Comparison of ENCODE assay signal across 1 fruit fly cellular context in the genomic region with DNA sequence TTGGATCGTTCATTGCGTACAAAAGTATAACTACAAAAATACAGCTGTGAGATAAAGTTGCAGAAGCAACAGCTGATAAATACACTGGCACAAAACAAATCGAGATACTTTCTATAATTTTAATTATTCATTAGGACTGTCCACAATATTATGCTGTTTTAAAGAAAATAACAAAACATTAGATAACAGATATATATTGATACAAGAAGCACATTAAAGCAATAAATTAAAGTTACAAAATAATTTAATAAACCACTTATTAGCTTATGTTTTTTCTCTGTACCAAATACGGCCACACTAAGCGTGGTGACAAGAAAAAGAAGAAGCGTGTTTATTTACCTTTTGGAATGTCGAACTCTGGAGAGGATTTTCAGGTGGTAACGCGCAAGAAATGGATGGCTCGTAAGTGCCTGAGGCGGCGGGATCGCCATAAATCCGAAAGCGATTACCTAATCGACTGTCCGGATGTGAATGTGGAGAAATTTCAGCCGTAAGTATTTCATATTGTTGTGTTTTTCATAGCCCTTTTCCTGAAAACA.
TF ChIP-seq lines count a peak whose summit lies in the region.

A gene (plus strand): TSS at position 316 of the 539 bp plus-strand sequence.
A gene (minus strand): TSS at position 489 of the 539 bp plus-strand sequence.

TF ChIP-seq in whole organism, embryonic, 481 proteins besides CTCF, POLR2A, EP300 and RAD21 (continued from another document and continues in another):
- TF ChIP-seq CG9215 (GFP tag; IDR thresholded peaks at IDR 0.05; lab: Robert Waterston, UW) (peak; percentile 97), gce (GFP tag; IDR thresholded peaks at IDR 0.05; lab: Robert Waterston, UW) (peak; percentile 96), vnd (GFP tag; IDR thresholded peaks at IDR 0.05; lab: Robert Waterston, UW; ENCODE audit: partially characterized antibody) (no peak), ara (GFP tag; IDR thresholded peaks at IDR 0.05; lab: Robert Waterston, UW) (peak; percentile 98), CG3726 (GFP tag; IDR thresholded peaks at IDR 0.05; lab: Robert Waterston, UW) (peak; percentile 98), CG12219 (GFP tag; optimal IDR thresholded peaks at IDR 0.05; lab: Kevin White, UChicago) (peak; percentile 90), Kr (GFP tag; optimal IDR thresholded peaks at IDR 0.05; lab: Kevin White, UChicago) (peak; percentile 41), CG9609 (GFP tag; optimal IDR thresholded peaks at IDR 0.05; lab: Kevin White, UChicago) (peak; percentile 92), CG30403 (GFP tag; optimal IDR thresholded peaks at IDR 0.05; lab: Kevin White, UChicago) (peak; percentile 99), sima (GFP tag; optimal IDR thresholded peaks at IDR 0.05; lab: Kevin White, UChicago) (peak; percentile 82), dmrt11E (tag; optimal IDR thresholded peaks at IDR 0.05; lab: Kevin White, UChicago) (peak; percentile 99), Hr51 (GFP tag; optimal IDR thresholded peaks at IDR 0.05; lab: Kevin White, UChicago) (peak; percentile 94 to 98), ato (GFP tag; IDR thresholded peaks at IDR 0.05; lab: Robert Waterston, UW; ENCODE audit: partially characterized antibody) (no peak), repo (GFP tag; optimal IDR thresholded peaks at IDR 0.05; lab: Kevin White, UChicago) (peak; percentile 88), tgo (GFP tag; IDR thresholded peaks at IDR 0.05; lab: Robert Waterston, UW) (peak; percentile 99), tio (GFP tag; optimal IDR thresholded peaks at IDR 0.05; lab: Kevin White, UChicago) (peak; percentile 96), fd64A (GFP tag; optimal IDR thresholded peaks at IDR 0.05; lab: Kevin White, UChicago) (peak; percentile 60), CG10431 (GFP tag; optimal IDR thresholded peaks at IDR 0.05; lab: Kevin White, UChicago) (peak; percentile 86), Oli (tag; optimal IDR thresholded peaks at IDR 0.05; lab: Kevin White, UChicago) (peak; percentile 98), CG4360 (GFP tag; IDR thresholded peaks at IDR 0.05; lab: Robert Waterston, UW) (peak; percentile 87), pb (GFP tag; optimal IDR thresholded peaks at IDR 0.05; lab: Kevin White, UChicago) (peak; percentile 73), lilli (GFP tag; optimal IDR thresholded peaks at IDR 0.05; lab: Kevin White, UChicago) (peak; percentile 98), Hr3 (GFP tag; optimal IDR thresholded peaks at IDR 0.05; lab: Kevin White, UChicago) (peak; percentile 99), CG15011 (GFP tag; optimal IDR thresholded peaks at IDR 0.05; lab: Kevin White, UChicago) (peak; percentile 90), CG13123 (GFP tag; optimal IDR thresholded peaks at IDR 0.05; lab: Kevin White, UChicago) (peak; percentile 97), danr (GFP tag; IDR thresholded peaks at IDR 0.05; lab: Robert Waterston, UW) (peak; percentile 96), Adf1 (GFP tag; IDR thresholded peaks at IDR 0.05; lab: Robert Waterston, UW) (peak; percentile 86), ATbp (GFP tag; optimal IDR thresholded peaks at IDR 0.05; lab: Kevin White, UChicago) (peak; percentile 94), CG17568 (GFP tag; optimal IDR thresholded peaks at IDR 0.05; lab: Kevin White, UChicago) (no peak), CG32532 (GFP tag; IDR thresholded peaks at IDR 0.05; lab: Robert Waterston, UW) (peak; percentile 99), row (GFP tag; IDR thresholded peaks at IDR 0.05; lab: Robert Waterston, UW) (peak; percentile 100), seq (GFP tag; IDR thresholded peaks at IDR 0.05; lab: Robert Waterston, UW) (peak; percentile 96), Oaz (GFP tag; IDR thresholded peaks at IDR 0.05; lab: Robert Waterston, UW) (peak; percentile 95), CG17186 (GFP tag; optimal IDR thresholded peaks at IDR 0.05; lab: Kevin White, UChicago) (peak; percentile 80), Bdp1 (GFP tag; optimal IDR thresholded peaks at IDR 0.05; lab: Kevin White, UChicago) (peak; percentile 87), insv (GFP tag; optimal IDR thresholded peaks at IDR 0.05; lab: Kevin White, UChicago) (peak in 1 of 2 experiments; percentile 70), Eip74EF (GFP tag; optimal IDR thresholded peaks at IDR 0.05; lab: Kevin White, UChicago) (peak in 1 of 2 experiments; percentile 97), CG15073 (GFP tag; optimal IDR thresholded peaks at IDR 0.05; lab: Kevin White, UChicago) (peak; percentile 82), Rx (GFP tag; IDR thresholded peaks at IDR 0.05; lab: Robert Waterston, UW) (peak; percentile 93), CG11696 (GFP tag; IDR thresholded peaks at IDR 0.05; lab: Robert Waterston, UW) (peak; percentile 93), Six4 (GFP tag; optimal IDR thresholded peaks at IDR 0.05; lab: Kevin White, UChicago) (peak; percentile 97), sens (GFP tag; lab: Kevin White, UChicago) (peak; percentile 99), BEAF-32 (GFP tag; optimal IDR thresholded peaks at IDR 0.05; lab: Kevin White, UChicago) (peak; percentile 38), disco-r (GFP tag; optimal IDR thresholded peaks at IDR 0.05; lab: Kevin White, UChicago) (peak; percentile 95), CG6813 (GFP tag; optimal IDR thresholded peaks at IDR 0.05; lab: Kevin White, UChicago) (peak; percentile 84), trh (GFP tag; optimal IDR thresholded peaks at IDR 0.05; lab: Kevin White, UChicago) (peak; percentile 95), CG18599 (GFP tag; optimal IDR thresholded peaks at IDR 0.05; lab: Kevin White, UChicago) (peak; percentile 96), Scr (GFP tag; IDR thresholded peaks at IDR 0.05; lab: Robert Waterston, UW; ENCODE audit: partially characterized antibody) (peak; percentile 23; the same call in 1 of the 2 replicates), Blimp-1 (GFP tag; optimal IDR thresholded peaks at IDR 0.05; lab: Kevin White, UChicago) (peak; percentile 97), C15 (GFP tag; IDR thresholded peaks at IDR 0.05; lab: Robert Waterston, UW) (peak; percentile 96), CG9932 (GFP tag; IDR thresholded peaks at IDR 0.05; lab: Robert Waterston, UW) (peak; percentile 98), H2.0 (GFP tag; IDR thresholded peaks at IDR 0.05; lab: Robert Waterston, UW) (peak; percentile 99), CG1603 (tag; optimal IDR thresholded peaks at IDR 0.05; lab: Kevin White, UChicago) (peak; percentile 90), Antp (GFP tag; optimal IDR thresholded peaks at IDR 0.05; lab: Kevin White, UChicago) (peak; percentile 88), CG17385 (GFP tag; optimal IDR thresholded peaks at IDR 0.05; lab: Kevin White, UChicago) (peak; percentile 100), HHEX (GFP tag; optimal IDR thresholded peaks at IDR 0.05; lab: Kevin White, UChicago) (peak; percentile 92), Ets65A (GFP tag; lab: Kevin White, UChicago) (peak; percentile 97), sug (tag; optimal IDR thresholded peaks at IDR 0.05; lab: Kevin White, UChicago) (peak; percentile 96), so (GFP tag; IDR thresholded peaks at IDR 0.05; lab: Robert Waterston, UW) (peak; percentile 97), CG6791 (GFP tag; IDR thresholded peaks at IDR 0.05; lab: Robert Waterston, UW; ENCODE audit: partially characterized antibody) (no peak), CG33213 (GFP tag; optimal IDR thresholded peaks at IDR 0.05; lab: Kevin White, UChicago) (peak; percentile 81), CG13775 (GFP tag; optimal IDR thresholded peaks at IDR 0.05; lab: Kevin White, UChicago) (peak; percentile 98), CG5953 (GFP tag; IDR thresholded peaks at IDR 0.05; lab: Robert Waterston, UW) (peak; percentile 93), CG17612 (GFP tag; IDR thresholded peaks at IDR 0.05; lab: Robert Waterston, UW) (peak; percentile 97), CG7928 (GFP tag; optimal IDR thresholded peaks at IDR 0.05; lab: Kevin White, UChicago) (peak; percentile 62), da (GFP tag; optimal IDR thresholded peaks at IDR 0.05; lab: Kevin White, UChicago) (peak; percentile 83), CG13287 (GFP tag; IDR thresholded peaks at IDR 0.05; lab: Robert Waterston, UW; ENCODE audit: partially characterized antibody) (peak; percentile 48; the same call in 1 of the 2 replicates), aop (GFP tag; IDR thresholded peaks at IDR 0.05; lab: Robert Waterston, UW) (peak; percentile 87), gsb-n (tag; optimal IDR thresholded peaks at IDR 0.05; lab: Kevin White, UChicago) (peak; percentile 99), HLHmδ (GFP tag; optimal IDR thresholded peaks at IDR 0.05; lab: Kevin White, UChicago) (no peak), CG3407 (GFP tag; optimal IDR thresholded peaks at IDR 0.05; lab: Kevin White, UChicago) (peak; percentile 96), fd96Cb (tag; optimal IDR thresholded peaks at IDR 0.05; lab: Kevin White, UChicago) (peak; percentile 98), CG2712 (tag; optimal IDR thresholded peaks at IDR 0.05; lab: Kevin White, UChicago) (peak; percentile 99), Max (GFP tag; optimal IDR thresholded peaks at IDR 0.05; lab: Kevin White, UChicago) (peak; percentile 96), Sox100B (GFP tag; optimal IDR thresholded peaks at IDR 0.05; lab: Kevin White, UChicago) (peak; percentile 97), grn (GFP tag; optimal IDR thresholded peaks at IDR 0.05; lab: Kevin White, UChicago) (no peak), CG17829 (tag; optimal IDR thresholded peaks at IDR 0.05; lab: Kevin White, UChicago) (peak; percentile 99), dysf (GFP tag; IDR thresholded peaks at IDR 0.05; lab: Robert Waterston, UW) (peak; percentile 99), ab (GFP tag; optimal IDR thresholded peaks at IDR 0.05; lab: Kevin White, UChicago) (peak; percentile 62), CG2120 (GFP tag; optimal IDR thresholded peaks at IDR 0.05; lab: Kevin White, UChicago) (peak; percentile 98), CG10147 (GFP tag; optimal IDR thresholded peaks at IDR 0.05; lab: Kevin White, UChicago) (peak; percentile 95), CG11723 (GFP tag; optimal IDR thresholded peaks at IDR 0.05; lab: Kevin White, UChicago) (peak; percentile 92), D19A (tag; optimal IDR thresholded peaks at IDR 0.05; lab: Kevin White, UChicago) (peak; percentile 95), CG1832 (GFP tag; optimal IDR thresholded peaks at IDR 0.05; lab: Kevin White, UChicago) (no peak), CG7987 (GFP tag; optimal IDR thresholded peaks at IDR 0.05; lab: Kevin White, UChicago) (peak; percentile 88), HLH4C (GFP tag; IDR thresholded peaks at IDR 0.05; lab: Robert Waterston, UW; ENCODE audit: partially characterized antibody) (no peak), mld (GFP tag; IDR thresholded peaks at IDR 0.05; lab: Robert Waterston, UW; ENCODE audit: partially characterized antibody) (no peak), CG4707 (GFP tag; optimal IDR thresholded peaks at IDR 0.05; lab: Kevin White, UChicago) (peak; percentile 89), Trl (optimal IDR thresholded peaks at IDR 0.05; lab: Kevin White, UChicago) (no peak), Trl (GFP tag; optimal IDR thresholded peaks at IDR 0.05; lab: Kevin White, UChicago) (peak; percentile 95), CG14014 (GFP tag; IDR thresholded peaks at IDR 0.05; lab: Robert Waterston, UW) (peak; percentile 97), Poxn (GFP tag; IDR thresholded peaks at IDR 0.05; lab: Robert Waterston, UW) (peak; percentile 92), otp (GFP tag; IDR thresholded peaks at IDR 0.05; lab: Robert Waterston, UW) (peak; percentile 97), CG18262 (tag; optimal IDR thresholded peaks at IDR 0.05; lab: Kevin White, UChicago) (peak; percentile 99), CG10654 (GFP tag; optimal IDR thresholded peaks at IDR 0.05; lab: Kevin White, UChicago) (peak; percentile 97), Hand (GFP tag; optimal IDR thresholded peaks at IDR 0.05; lab: Kevin White, UChicago) (peak; percentile 87), al (GFP tag; IDR thresholded peaks at IDR 0.05; lab: Robert Waterston, UW) (peak; percentile 98), gsb (GFP tag; IDR thresholded peaks at IDR 0.05; lab: Robert Waterston, UW) (peak; percentile 94), CG12769 (tag; optimal IDR thresholded peaks at IDR 0.05; lab: Kevin White, UChicago) (peak; percentile 96), CG8089 (GFP tag; optimal IDR thresholded peaks at IDR 0.05; lab: Kevin White, UChicago) (peak; percentile 94), GATAe (GFP tag; conservative IDR thresholded peaks at IDR 0.05; lab: Robert Waterston, UW) (peak; percentile 92), bab2 (GFP tag; optimal IDR thresholded peaks at IDR 0.05; lab: Kevin White, UChicago) (peak; percentile 98), hbn (GFP tag; IDR thresholded peaks at IDR 0.05; lab: Robert Waterston, UW; ENCODE audit: partially characterized antibody) (no peak), CG31388 (GFP tag; optimal IDR thresholded peaks at IDR 0.05; lab: Kevin White, UChicago) (peak; percentile 92), pfk (GFP tag; optimal IDR thresholded peaks at IDR 0.05; lab: Kevin White, UChicago) (no peak), sob (GFP tag; IDR thresholded peaks at IDR 0.05; lab: Robert Waterston, UW) (peak; percentile 99), CG3995 (GFP tag; optimal IDR thresholded peaks at IDR 0.05; lab: Kevin White, UChicago) (peak; percentile 71), MTF-1 (GFP tag; optimal IDR thresholded peaks at IDR 0.05; lab: Kevin White, UChicago; ENCODE audit: borderline replicate concordance) (peak; percentile 84), Nf-YB (GFP tag; optimal IDR thresholded peaks at IDR 0.05; lab: Kevin White, UChicago) (peak; percentile 89), schlank (tag; optimal IDR thresholded peaks at IDR 0.05; lab: Kevin White, UChicago) (peak; percentile 85), CG6175 (GFP tag; IDR thresholded peaks at IDR 0.05; lab: Robert Waterston, UW) (peak; percentile 93), Atf-2 (GFP tag; optimal IDR thresholded peaks at IDR 0.05; lab: Kevin White, UChicago) (peak; percentile 96), sqz (GFP tag; optimal IDR thresholded peaks at IDR 0.05; lab: Kevin White, UChicago) (peak; percentile 90), vfl (GFP tag; optimal IDR thresholded peaks at IDR 0.05; lab: Kevin White, UChicago) (peak; percentile 91), CG10267 (tag; optimal IDR thresholded peaks at IDR 0.05; lab: Kevin White, UChicago) (peak; percentile 95), fd3F (GFP tag; optimal IDR thresholded peaks at IDR 0.05; lab: Kevin White, UChicago) (peak; percentile 98), ranshi (GFP tag; IDR thresholded peaks at IDR 0.05; lab: Robert Waterston, UW) (peak; percentile 99), hkb (optimal IDR thresholded peaks at IDR 0.05; lab: Kevin White, UChicago) (no peak), hkb (GFP tag; IDR thresholded peaks at IDR 0.05; lab: Robert Waterston, UW) (peak; percentile 98), CG31365 (tag; optimal IDR thresholded peaks at IDR 0.05; lab: Kevin White, UChicago) (peak; percentile 60), NK7.1 (GFP tag; optimal IDR thresholded peaks at IDR 0.05; lab: Kevin White, UChicago) (peak; percentile 88), stc (GFP tag; IDR thresholded peaks at IDR 0.05; lab: Robert Waterston, UW) (peak; percentile 98), ac (GFP tag; optimal IDR thresholded peaks at IDR 0.05; lab: Kevin White, UChicago) (peak; percentile 79), bsh (GFP tag; optimal IDR thresholded peaks at IDR 0.05; lab: Kevin White, UChicago) (peak; percentile 81 to 99)
